Worm (Caenorhabditis elegans) whole organism, young adult: Measurements from ENCODE around the gene ZC239.15.
"Not testable (repeated sequence)": the region's sequence is repeated elsewhere in the genome, so short reads cannot be mapped to it uniquely, and the experiment has no call there.

Experiments used
- K12H6.12 ChIP-seq: fragments of 200-800 bp; sonication (Bioruptor generic); optimal IDR thresholded peaks from 2 replicates; lab custom pipeline; 2018; ENCODE audit warnings: mild to moderate bottlenecking, missing genetic modification characterization, missing compliant biosample characterization
- attf-5 ChIP-seq: fragments of 200-800 bp; sonication (Bioruptor generic); optimal IDR thresholded peaks from 2 replicates; lab custom pipeline; 2018; ENCODE audit warnings: mild to moderate bottlenecking, missing genetic modification characterization, missing compliant biosample characterization
- dpl-1 ChIP-seq: fragments of 150-350 bp; optimal IDR thresholded peaks from 2 replicates; lab custom pipeline; 2014; ENCODE audit warnings: missing biosample characterization, missing genetic modification reagents, missing genetic modification characterization
- hlh-26 ChIP-seq: fragments of 200-800 bp; sonication (Bioruptor generic); conservative IDR thresholded peaks from 2 replicates; pipeline ENCODE4 v1.3.6; 2022; ENCODE audit warnings: missing genetic modification reagents, missing genetic modification characterization, missing compliant biosample characterization
- nhr-27 ChIP-seq: fragments of 200-800 bp; sonication (Bioruptor generic); optimal IDR thresholded peaks from 2 replicates; lab custom pipeline; 2018; ENCODE audit warnings: mild to moderate bottlenecking, missing genetic modification characterization, moderate library complexity, missing compliant biosample characterization
- tbp1 ChIP-seq: fragments of 200-800 bp; sonication (Bioruptor generic); optimal IDR thresholded peaks from 2 replicates; lab custom pipeline; 2018; ENCODE audit warnings: mild to moderate bottlenecking, missing genetic modification characterization, missing compliant biosample characterization
- unc-62 ChIP-seq: fragments of 150-350 bp; optimal IDR thresholded peaks from 2 replicates; lab custom pipeline; 2014; ENCODE audit warnings: missing biosample characterization, missing genetic modification reagents, missing genetic modification characterization

DNA sequence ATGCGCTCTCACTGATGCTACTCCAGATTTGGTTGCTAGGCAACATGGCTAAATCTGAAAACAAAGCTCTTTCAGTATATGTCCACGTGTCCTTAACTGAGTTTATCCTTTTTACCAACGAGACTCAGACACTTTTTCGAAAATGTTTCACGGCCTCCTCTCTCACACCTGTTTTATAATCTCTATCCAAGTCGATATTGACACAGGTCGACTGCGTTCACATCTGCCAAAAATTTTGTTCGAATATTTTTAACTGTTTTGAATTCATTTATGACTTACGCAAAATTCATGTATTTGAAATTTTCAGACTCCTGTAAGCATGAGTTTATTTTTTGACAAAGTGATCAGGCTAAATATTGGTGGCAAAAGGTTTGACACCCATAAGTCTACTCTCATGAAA is 8.8 kb downstream of the ZC239.15 start, which contains the start of gene ZC239.3:
- TF ChIP-seq nhr-27 (tag; lab: Kevin White, UChicago); unc-62 (GFP tag; lab: Kevin White, UChicago); K12H6.12 (tag; lab: Kevin White, UChicago); dpl-1 (GFP tag; lab: Kevin White, UChicago); attf-5 (GFP tag; lab: Kevin White, UChicago); tbp1; hlh-26 (GFP tag; lab: Robert Waterston, UW): not testable (repeated sequence)
